Fruit fly (Drosophila melanogaster): Measurements from ENCODE around the gene Cp15.

Cp15 gene

DNA sequence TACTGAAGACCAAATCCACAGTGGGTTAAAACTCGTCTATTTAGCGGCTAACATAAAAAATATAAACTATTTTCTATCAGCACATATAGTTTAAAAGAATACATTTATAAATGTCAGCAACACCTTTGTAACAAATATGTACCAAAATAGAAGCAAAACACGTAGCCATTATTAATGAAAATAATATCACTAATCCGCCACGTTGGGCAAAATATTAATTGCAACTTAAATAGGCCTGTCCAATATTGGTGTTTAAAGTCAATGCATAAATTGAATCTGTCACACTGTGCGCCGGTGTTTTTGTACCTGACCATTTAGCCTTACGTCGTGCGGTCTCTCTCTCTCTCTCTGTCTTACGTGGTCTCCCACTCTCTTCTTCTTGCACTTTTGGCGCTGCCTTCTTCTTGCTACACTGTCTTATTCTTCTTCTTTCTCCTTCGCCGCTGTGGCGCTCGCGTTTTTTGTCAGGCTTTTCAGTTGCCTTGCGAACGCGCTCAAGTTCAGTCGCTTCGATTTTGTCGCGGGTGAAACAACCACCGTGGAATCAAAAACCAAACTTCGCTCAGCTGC lies 37.8 kb downstream of the Cp15 start (continued):
- TF ChIP-seq Pdp1 (GFP tag; optimal IDR thresholded peaks at IDR 0.05) = peak; percentile 93 to 99
- TF ChIP-seq CG7963 (GFP tag; IDR thresholded peaks at IDR 0.05; ENCODE audit: partially characterized antibody) = peak; percentile 40; the same call in 1 of the 3 replicates
- TF ChIP-seq hth (optimal IDR thresholded peaks at IDR 0.05) = no peak
- no peak for TF ChIP-seq ash1 (GFP tag; optimal IDR thresholded peaks at IDR 0.05)
- peak; percentile 86 for TF ChIP-seq CG33213 (GFP tag; optimal IDR thresholded peaks at IDR 0.05)
- peak; percentile 80 for TF ChIP-seq CG13624 (GFP tag; optimal IDR thresholded peaks at IDR 0.05)
- TF ChIP-seq kah (GFP tag; optimal IDR thresholded peaks at IDR 0.05) = peak; percentile 89
- peak; percentile 99 for TF ChIP-seq esg (GFP tag; conservative IDR thresholded peaks at IDR 0.05)
- peak; percentile 99 for TF ChIP-seq CG7556 (GFP tag; optimal IDR thresholded peaks at IDR 0.05)
- peak; percentile 55 for TF ChIP-seq stwl (tag; optimal IDR thresholded peaks at IDR 0.05)
- peak; percentile 98 for TF ChIP-seq Ada2b (GFP tag; IDR thresholded peaks at IDR 0.05)
- TF ChIP-seq Gug (GFP tag; IDR thresholded peaks at IDR 0.05) = peak; percentile 98
- TF ChIP-seq Bteb2 (GFP tag; optimal IDR thresholded peaks at IDR 0.05) = peak; percentile 98
- peak; percentile 95 for TF ChIP-seq Antp (GFP tag; optimal IDR thresholded peaks at IDR 0.05)
- peak; percentile 28; the same call in 1 of the 2 replicates for TF ChIP-seq amos (GFP tag; IDR thresholded peaks at IDR 0.05; ENCODE audit: partially characterized antibody)
- peak; percentile 98 for TF ChIP-seq Aef1 (GFP tag; IDR thresholded peaks at IDR 0.05)
- TF ChIP-seq CG18599 (GFP tag; optimal IDR thresholded peaks at IDR 0.05) = peak; percentile 98
- peak; percentile 97 for TF ChIP-seq B-H1 (GFP tag; IDR thresholded peaks at IDR 0.05)
- peak; percentile 74 for TF ChIP-seq Elba2 (GFP tag; optimal IDR thresholded peaks at IDR 0.05)
- peak; percentile 95 for TF ChIP-seq CG1603 (tag; optimal IDR thresholded peaks at IDR 0.05)
- no peak for TF ChIP-seq Hr39 (optimal IDR thresholded peaks at IDR 0.05)
- peak; percentile 97 for TF ChIP-seq CHES-1-like (GFP tag; optimal IDR thresholded peaks at IDR 0.05)
- TF ChIP-seq croc (GFP tag; conservative IDR thresholded peaks at IDR 0.05) = peak; percentile 98
- peak; percentile 18 for TF ChIP-seq CG7271 (tag; optimal IDR thresholded peaks at IDR 0.05)
- peak; percentile 87 for TF ChIP-seq aop (GFP tag; IDR thresholded peaks at IDR 0.05)
- TF ChIP-seq sna (GFP tag; IDR thresholded peaks at IDR 0.05; ENCODE audit: partially characterized antibody) = no peak
- peak; percentile 97 for TF ChIP-seq danr (GFP tag; IDR thresholded peaks at IDR 0.05)
- TF ChIP-seq btn (GFP tag; optimal IDR thresholded peaks at IDR 0.05) = peak; percentile 87
- peak; percentile 90 for TF ChIP-seq sens-2 (GFP tag; IDR thresholded peaks at IDR 0.05)
- peak; percentile 99 for TF ChIP-seq org-1 (GFP tag; optimal IDR thresholded peaks at IDR 0.05)
- TF ChIP-seq pzg (GFP tag; optimal IDR thresholded peaks at IDR 0.05) = peak; percentile 26
- TF ChIP-seq unpg (GFP tag; optimal IDR thresholded peaks at IDR 0.05) = peak; percentile 98
- TF ChIP-seq CG31224 (GFP tag; IDR thresholded peaks at IDR 0.05) = peak; percentile 94
- TF ChIP-seq CG1024 (GFP tag; IDR thresholded peaks at IDR 0.05) = peak; percentile 91
- TF ChIP-seq chm (GFP tag; IDR thresholded peaks at IDR 0.05) = peak; percentile 91
- no peak for TF ChIP-seq Lpt (GFP tag; optimal IDR thresholded peaks at IDR 0.05)
- peak; percentile 99 for TF ChIP-seq Chrac-16 (GFP tag; optimal IDR thresholded peaks at IDR 0.05)
- peak; percentile 96 for TF ChIP-seq CG11093 (GFP tag; IDR thresholded peaks at IDR 0.05)
- peak; percentile 88 for TF ChIP-seq CG6765 (GFP tag; optimal IDR thresholded peaks at IDR 0.05)
- no peak for TF ChIP-seq zf30C (GFP tag; optimal IDR thresholded peaks at IDR 0.05)
- TF ChIP-seq CG9437 (GFP tag; optimal IDR thresholded peaks at IDR 0.05) = peak; percentile 100
- peak; percentile 95 for TF ChIP-seq CG11398 (GFP tag; optimal IDR thresholded peaks at IDR 0.05)
- TF ChIP-seq CG11504 (tag; optimal IDR thresholded peaks at IDR 0.05) = peak; percentile 96
- peak; percentile 95 for TF ChIP-seq repo (GFP tag; optimal IDR thresholded peaks at IDR 0.05)
- peak; percentile 91 for TF ChIP-seq ERR (GFP tag; optimal IDR thresholded peaks at IDR 0.05)
- peak; percentile 99 for TF ChIP-seq Ssrp (tag; optimal IDR thresholded peaks at IDR 0.05)
- no peak for TF ChIP-seq br (optimal IDR thresholded peaks at IDR 0.05)
- peak; percentile 76 for TF ChIP-seq corto (GFP tag; optimal IDR thresholded peaks at IDR 0.05)
- peak; percentile 90 for TF ChIP-seq Nf-YA (GFP tag; IDR thresholded peaks at IDR 0.05)
- peak; percentile 97 for TF ChIP-seq CG4730 (GFP tag; IDR thresholded peaks at IDR 0.05)
- TF ChIP-seq CG2116 (GFP tag; optimal IDR thresholded peaks at IDR 0.05) = peak; percentile 82

Data from whole organism, embryonic.